Worm (Caenorhabditis elegans) whole organism, young adult: ENCODE measurements around the gene F46H5.5.

ENCODE experiments used
- F22D6.2 ChIP-seq: sonication (generic microtip); optimal IDR thresholded peaks from 2 replicates; lab custom pipeline; 2016; ENCODE audit warnings: mild to moderate bottlenecking, missing genetic modification characterization, missing compliant biosample characterization
- F49E8.2 ChIP-seq: sonication (generic microtip); optimal IDR thresholded peaks from 3 replicates; lab custom pipeline; 2017; ENCODE audit warnings: missing genetic modification characterization, mild to moderate bottlenecking, missing compliant biosample characterization, antibody characterized with exemption, moderate library complexity; ENCODE audit not compliant: insufficient read depth
- Y53G8AR.9 ChIP-seq: fragments of 200-800 bp; sonication (Bioruptor generic); conservative IDR thresholded peaks from 2 replicates; pipeline ENCODE4 v1.3.6; 2022; ENCODE audit warnings: missing genetic modification reagents, missing genetic modification characterization, missing compliant biosample characterization
- Y56A3A.18 ChIP-seq: fragments of 200-800 bp; sonication (Bioruptor generic); IDR thresholded peaks from 2 replicates; pipeline ENCODE4 v1.3.6; 2022; ENCODE audit warnings: missing genetic modification reagents, missing genetic modification characterization, missing compliant biosample characterization
- Y95B8A.8 ChIP-seq: fragments of 200-800 bp; sonication (Bioruptor generic); IDR thresholded peaks from 2 replicates; pipeline ENCODE4 v1.3.6; 2022; ENCODE audit warnings: missing genetic modification reagents, missing genetic modification characterization, missing compliant biosample characterization
- ceh-100 ChIP-seq: fragments of 200-800 bp; sonication (Bioruptor generic); IDR thresholded peaks from 2 replicates; pipeline ENCODE4 v1.3.6; 2022; ENCODE audit warnings: missing genetic modification reagents, missing genetic modification characterization, missing compliant biosample characterization
- him-1 ChIP-seq: sonication (generic microtip); optimal IDR thresholded peaks from 2 replicates; lab custom pipeline; 2016; ENCODE audit warnings: missing genotype, missing genetic modification reagents, missing genetic modification characterization, missing compliant biosample characterization
- hlh-12 ChIP-seq: sonication (generic microtip); optimal IDR thresholded peaks from 2 replicates; lab custom pipeline; 2016; ENCODE audit warnings: missing genetic modification characterization, missing compliant biosample characterization
- hmg-1.2 ChIP-seq: fragments of 200-800 bp; sonication (Bioruptor generic); IDR thresholded peaks from 2 replicates; pipeline ENCODE4 v1.3.6; 2022; ENCODE audit warnings: missing genetic modification reagents, missing genetic modification characterization, missing compliant biosample characterization
- pha-4 ChIP-seq: fragments of 150-350 bp; sonication (generic microtip); optimal IDR thresholded peaks from 2 replicates; lab custom pipeline; 2014; ENCODE audit warnings: missing biosample characterization, missing genetic modification reagents, missing genetic modification characterization
- snpc-3.4 ChIP-seq: sonication (generic microtip); optimal IDR thresholded peaks from 2 replicates; lab custom pipeline; 2017; ENCODE audit warnings: missing genetic modification characterization, mild to moderate bottlenecking, missing compliant biosample characterization, antibody characterized with exemption, moderate library complexity, missing genotype, missing genetic modification reagents
- snpc-4 ChIP-seq, 5 experiments: fragments of 150-350 bp in 1 of 5; sonication (generic microtip) in 4 of 5; optimal IDR thresholded peaks; 2 replicates each; lab custom pipeline; 2014 to 2018; ENCODE audit warnings: missing genetic modification characterization in 5 of 5, missing biosample characterization in 3 of 5, antibody characterized with exemption in 2 of 5, mild to moderate bottlenecking in 2 of 5, missing compliant biosample characterization in 2 of 5, missing genotype in 2 of 5, moderate library complexity in 2 of 5, missing genetic modification reagents in 1 of 5
- tlf-1 ChIP-seq: fragments of 200-800 bp; sonication (Bioruptor generic); optimal IDR thresholded peaks from 2 replicates; lab custom pipeline; 2018; ENCODE audit warnings: mild to moderate bottlenecking, missing genetic modification characterization, missing compliant biosample characterization
- ztf-3 ChIP-seq: fragments of 200-800 bp; sonication (Bioruptor generic); optimal IDR thresholded peaks from 2 replicates; lab custom pipeline; 2018; ENCODE audit warnings: mild to moderate bottlenecking, missing genetic modification characterization, missing compliant biosample characterization

ce11 chrX:7234074-7234453, 22.7 kb downstream of the F46H5.5 start:
- TF ChIP-seq F22D6.2 (tag; lab: Kevin White, UChicago) = no peak
- TF ChIP-seq Y53G8AR.9 (GFP tag; lab: Robert Waterston, UW) = no peak
- TF ChIP-seq tlf-1 (GFP tag; lab: Kevin White, UChicago) = no peak
- TF ChIP-seq Y56A3A.18 (GFP tag; lab: Robert Waterston, UW) = no peak
- TF ChIP-seq snpc-3.4 (tag; lab: Kevin White, UChicago) = no peak
- no peak for TF ChIP-seq him-1 (tag; lab: Kevin White, UChicago)
- no peak for TF ChIP-seq hmg-1.2 (GFP tag; lab: Robert Waterston, UW)
- no peak for TF ChIP-seq ceh-100 (GFP tag; lab: Robert Waterston, UW)
- TF ChIP-seq Y95B8A.8 (GFP tag; lab: Robert Waterston, UW) = no peak
- no peak for TF ChIP-seq pha-4 (tag; lab: Kevin White, UChicago)
- TF ChIP-seq hlh-12 (tag; lab: Kevin White, UChicago) = no peak
- no peak for TF ChIP-seq F49E8.2 (tag; lab: Kevin White, UChicago)
- no peak for TF ChIP-seq ztf-3 (GFP tag; lab: Kevin White, UChicago)
- TF ChIP-seq snpc-4 (GFP tag; optimal IDR thresholded peaks at IDR 0.05; lab: Kevin White, UChicago) = no peak
- TF ChIP-seq snpc-4 (tag; optimal IDR thresholded peaks at IDR 0.05; lab: Kevin White, UChicago) = no peak
